Worm (Caenorhabditis elegans): ENCODE measurements around the gene C39B5.10.

The C39B5.10 gene

DNA sequence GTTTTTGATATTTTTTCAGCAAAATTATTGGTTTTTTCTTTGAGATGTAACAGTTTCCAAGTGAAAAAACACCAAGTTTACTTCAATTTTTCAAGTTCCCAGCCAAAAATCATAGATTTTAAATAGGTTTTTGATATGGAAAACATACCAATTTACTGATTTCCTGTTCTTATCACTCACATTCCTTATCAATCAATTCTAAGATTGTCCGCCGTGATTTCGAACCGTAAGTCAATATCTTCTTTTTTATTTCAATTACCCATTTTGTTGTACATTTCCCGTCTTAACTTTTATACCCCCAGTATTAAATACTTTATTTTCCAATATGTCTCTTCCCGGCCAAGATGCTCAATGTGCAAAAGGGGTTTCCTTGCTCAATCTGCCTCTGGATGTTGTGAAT, 15.0 kb downstream of the C39B5.10 start, which contains the start of gene fbxa-38:
fbxa-38 (plus strand) TSS at position 195 of the 400 bp plus-strand sequence.
- peak in 4 of 6 experiments; percentile 24 to 88 (median 84) for TF ChIP-seq elt-3 (tag; optimal IDR thresholded peaks at IDR 0.05)
- no peak for TF ChIP-seq sup-37 (GFP tag; optimal IDR thresholded peaks at IDR 0.05)

DNA sequence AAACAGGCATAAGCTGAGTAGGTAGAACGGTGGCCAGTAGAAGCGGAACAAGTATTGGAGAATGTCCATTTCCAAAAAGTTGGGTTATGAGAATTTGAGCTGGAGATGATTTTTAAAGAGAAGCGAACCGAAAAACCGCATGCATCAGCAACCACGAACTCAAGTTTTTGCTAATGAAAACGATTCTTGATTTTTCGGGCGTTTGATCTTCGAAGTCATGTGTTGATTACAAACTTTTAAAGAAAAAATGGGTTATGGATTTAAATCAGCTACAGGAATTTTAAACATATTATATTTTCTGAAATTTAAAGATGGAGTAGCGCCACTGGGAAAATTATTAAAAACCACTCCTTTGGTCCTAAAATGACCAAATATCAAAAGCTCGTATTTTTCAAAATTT, 15.5 kb downstream of the C39B5.10 start, which contains the start of gene srd-65:
srd-65 (minus strand) TSS at position 101 of the 400 bp plus-strand sequence.
- TF ChIP-seq nhr-85 (tag) (peak; percentile 27), lin-35 (GFP tag; optimal IDR thresholded peaks at IDR 0.05) (no peak)

DNA sequence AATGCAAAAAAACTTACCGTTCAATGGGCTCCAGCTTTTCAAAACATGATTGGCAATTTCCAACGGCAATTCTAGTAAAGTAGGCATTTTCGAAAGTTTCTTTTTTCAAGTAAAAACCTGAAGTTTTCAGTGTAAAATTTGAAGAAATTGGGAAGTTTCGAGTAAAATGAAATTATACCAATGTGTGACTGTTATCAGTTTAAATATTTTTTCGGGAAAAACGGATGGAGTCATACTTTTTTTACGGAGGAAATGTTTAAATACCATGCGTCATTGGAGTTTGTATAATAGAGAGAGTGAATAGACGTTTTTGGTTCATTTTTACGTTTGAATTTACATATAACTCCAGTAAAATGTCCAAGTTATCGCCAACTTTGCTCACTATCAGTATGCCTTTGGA, 20.0 kb downstream of the C39B5.10 start, which contains the start of gene fbxa-12:
fbxa-12 (plus strand) TSS at position 301 of the 400 bp plus-strand sequence.
- TF ChIP-seq nhr-77 (tag; optimal IDR thresholded peaks at IDR 0.05): no peak
- no peak for TF ChIP-seq tlp-1 (tag; optimal IDR thresholded peaks at IDR 0.05)
- TF ChIP-seq hlh-4 (tag; optimal IDR thresholded peaks at IDR 0.05): no peak
- TF ChIP-seq aly-2 (tag; optimal IDR thresholded peaks at IDR 0.05): no peak
- TF ChIP-seq nhr-11 (tag; optimal IDR thresholded peaks at IDR 0.05): no peak
- no peak for TF ChIP-seq aha-1 (tag; optimal IDR thresholded peaks at IDR 0.05)
- no peak for TF ChIP-seq ztf-4 (tag; optimal IDR thresholded peaks at IDR 0.05)

DNA sequence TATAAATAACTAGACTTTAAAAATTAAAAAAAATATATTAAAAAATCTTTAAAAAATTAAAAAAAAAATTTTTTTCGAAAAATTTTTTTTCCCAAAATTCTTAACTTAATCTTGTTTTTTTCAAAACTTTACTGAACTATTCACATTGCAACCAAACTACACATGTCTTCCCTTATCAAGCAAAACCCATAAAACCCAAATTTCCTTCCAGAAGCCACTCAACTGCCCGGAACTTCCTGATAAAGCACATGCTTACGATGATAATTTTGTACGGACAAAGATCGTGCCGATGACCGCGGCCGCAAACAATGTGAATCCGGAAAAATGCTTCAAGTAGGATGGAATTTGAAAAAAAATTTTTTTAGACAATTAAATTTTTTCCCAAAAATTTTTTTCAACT, 27.1 kb downstream of the C39B5.10 start:
- TF ChIP-seq nhr-85 (tag): peak; percentile 58
- peak; percentile 29 for TF ChIP-seq elt-2 (tag; optimal IDR thresholded peaks at IDR 0.05)
- TF ChIP-seq Y116A8C.19 (tag; optimal IDR thresholded peaks at IDR 0.05; ENCODE audit: borderline replicate concordance): no peak

DNA sequence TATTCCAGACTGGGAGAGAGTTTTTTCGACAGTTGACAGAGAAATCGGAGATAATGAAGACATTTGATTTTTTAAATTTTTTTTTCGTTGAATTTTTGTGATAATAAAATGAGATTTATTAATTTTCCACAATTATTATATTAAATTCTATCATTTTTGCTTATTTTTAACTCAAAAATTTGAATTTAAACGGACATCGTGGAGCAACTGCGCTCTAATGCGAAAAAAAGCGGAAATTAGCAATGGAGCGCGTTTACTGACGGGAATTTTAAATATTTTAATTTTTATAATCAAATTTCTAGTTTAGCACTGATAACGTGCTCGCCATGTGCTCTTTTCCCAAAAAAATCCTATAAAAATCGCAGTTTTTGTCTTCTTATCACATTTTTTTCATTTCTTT, 28.3 kb downstream of the C39B5.10 start, which contains the start of gene C39B5.14:
C39B5.14 (plus strand) TSS at position 301 of the 400 bp plus-strand sequence.
- TF ChIP-seq isw-1 (GFP tag; IDR thresholded peaks at IDR 0.05) (no peak), sptf-1 (tag; optimal IDR thresholded peaks at IDR 0.05) (no peak), elt-2 (tag; optimal IDR thresholded peaks at IDR 0.05) (peak; percentile 40), efl-1 (optimal IDR thresholded peaks at IDR 0.05) (no peak), efl-1 (GFP tag; optimal IDR thresholded peaks at IDR 0.05 in 1 of 2) (no peak)

DNA sequence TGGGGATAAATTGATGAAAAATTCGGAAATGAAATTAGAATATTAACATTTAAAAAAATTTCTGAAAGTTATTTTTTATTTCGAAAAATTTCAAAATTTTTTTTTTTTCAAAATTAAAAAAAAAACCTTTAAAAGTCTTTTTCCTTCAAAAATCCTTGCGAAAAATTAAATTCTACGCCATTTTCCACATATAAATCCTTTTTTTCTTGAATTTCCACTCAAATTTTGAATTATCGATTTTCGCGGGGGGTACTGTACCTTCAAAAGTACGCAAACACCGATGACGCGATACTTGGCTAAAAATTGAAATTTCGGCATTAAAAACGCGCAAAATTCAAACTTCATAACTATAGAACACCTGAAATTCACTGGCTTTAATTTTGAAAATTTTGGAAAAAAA, 28.8 kb downstream of the C39B5.10 start:
- TF ChIP-seq lin-13 (GFP tag; optimal IDR thresholded peaks at IDR 0.05) (no peak), nhr-28 (tag; optimal IDR thresholded peaks at IDR 0.05) (no peak), hlh-17 (GFP tag; optimal IDR thresholded peaks at IDR 0.05; ENCODE audit: borderline replicate concordance) (no peak), unc-30 (tag; optimal IDR thresholded peaks at IDR 0.05) (no peak), unc-62 (GFP tag; optimal IDR thresholded peaks at IDR 0.05) (no peak), ceh-63 (GFP tag; optimal IDR thresholded peaks at IDR 0.05) (no peak), nhr-12 (tag; optimal IDR thresholded peaks at IDR 0.05) (no peak), blmp-1 (tag; optimal IDR thresholded peaks at IDR 0.05) (no peak), zag-1 (tag; optimal IDR thresholded peaks at IDR 0.05) (no peak), swsn-7 (tag; optimal IDR thresholded peaks at IDR 0.05) (no peak), fkh-4 (tag; optimal IDR thresholded peaks at IDR 0.05; ENCODE audit: borderline replicate concordance) (no peak), hlh-4 (tag; optimal IDR thresholded peaks at IDR 0.05) (no peak), isw-1 (GFP tag; IDR thresholded peaks at IDR 0.05) (no peak), aha-1 (tag; optimal IDR thresholded peaks at IDR 0.05) (no peak), mep-1 (tag; optimal IDR thresholded peaks at IDR 0.05) (no peak), lsy-2 (tag; optimal IDR thresholded peaks at IDR 0.05) (no peak), mdl-1 (tag; optimal IDR thresholded peaks at IDR 0.05) (no peak), ceh-88 (GFP tag; IDR thresholded peaks at IDR 0.05) (no peak), lir-3 (tag; optimal IDR thresholded peaks at IDR 0.05; ENCODE audit: poor library complexity) (no peak)
